Fruit fly (Drosophila melanogaster) whole organism, prepupa: ENCODE data around the gene ppk24.

Experiments
- CG32006 ChIP-seq: fragments of 200-800 bp; sonication (Bioruptor generic); optimal IDR thresholded peaks from 3 replicates; lab custom pipeline; 2017; ENCODE audit warnings: missing biosample characterization, mild to moderate bottlenecking, missing genetic modification characterization
- CG4318 ChIP-seq: fragments of 200-800 bp; sonication (Bioruptor generic); optimal IDR thresholded peaks from 3 replicates; lab custom pipeline; 2017; ENCODE audit warnings: missing biosample characterization, mild to moderate bottlenecking, missing genetic modification characterization
- Met ChIP-seq: fragments of 200-800 bp; sonication (Bioruptor generic); optimal IDR thresholded peaks from 3 replicates; lab custom pipeline; 2016; ENCODE audit warnings: missing biosample characterization, missing genetic modification characterization
- achi ChIP-seq: fragments of 200-800 bp; sonication (Bioruptor generic); optimal IDR thresholded peaks from 3 replicates; lab custom pipeline; 2016; ENCODE audit warnings: missing biosample characterization, missing genetic modification characterization

dm6 chr3R:31312287-31312686 lies 46.8 kb downstream of the ppk24 start:
- TF ChIP-seq Met (GFP tag; lab: Kevin White, UChicago) (peak; percentile 13), achi (GFP tag; lab: Kevin White, UChicago) (peak; percentile 46), CG32006 (peak; percentile 77), CG4318 (GFP tag; lab: Kevin White, UChicago) (peak; percentile 44)
